Fruit fly (Drosophila melanogaster) whole organism, embryonic: ENCODE data around the gene CG14442.

ENCODE experiments used
- Adf1 ChIP-seq: fragments of 200-800 bp; sonication (Bioruptor generic); IDR thresholded peaks from 2 replicates; pipeline ENCODE4 v1.3.6; 2022; ENCODE audit warnings: missing biosample characterization, missing genetic modification characterization
- Antp ChIP-seq: fragments of 200-800 bp; sonication (Bioruptor generic); optimal IDR thresholded peaks from 3 replicates; lab custom pipeline; 2016; ENCODE audit warnings: missing biosample characterization, missing genetic modification characterization
- Atf-2 ChIP-seq: fragments of 200-800 bp; sonication (Bioruptor generic); optimal IDR thresholded peaks from 2 replicates; lab custom pipeline; 2016; ENCODE audit warnings: missing biosample characterization, missing genetic modification characterization
- Atf3 ChIP-seq: fragments of 200-800 bp; sonication (Bioruptor generic); optimal IDR thresholded peaks from 3 replicates; lab custom pipeline; 2016; ENCODE audit warnings: missing biosample characterization, missing genetic modification characterization
- B-H1 ChIP-seq: fragments of 200-800 bp; sonication (Bioruptor generic); IDR thresholded peaks from 3 replicates; pipeline ENCODE4 v1.3.6; 2022; ENCODE audit warnings: missing biosample characterization, missing genetic modification characterization
- CG10267 ChIP-seq: fragments of 200-800 bp; sonication (Bioruptor generic); optimal IDR thresholded peaks from 2 replicates; lab custom pipeline; 2018; ENCODE audit warnings: missing biosample characterization, mild to moderate bottlenecking, missing genetic modification characterization, moderate library complexity
- CG11456 ChIP-seq: fragments of 200-800 bp; sonication (Bioruptor generic); IDR thresholded peaks from 3 replicates; pipeline ENCODE4 v1.3.6; 2022; ENCODE audit warnings: missing biosample characterization, missing genetic modification characterization
- CG12071 ChIP-seq: fragments of 200-800 bp; sonication (Bioruptor generic); optimal IDR thresholded peaks from 3 replicates; lab custom pipeline; 2018; ENCODE audit warnings: missing biosample characterization, mild to moderate bottlenecking, missing genetic modification characterization
- CG12155 ChIP-seq: fragments of 200-800 bp; sonication (Bioruptor generic); optimal IDR thresholded peaks from 3 replicates; lab custom pipeline; 2016; ENCODE audit warnings: missing biosample characterization, missing genetic modification characterization
- CG12236 ChIP-seq: fragments of 200-800 bp; sonication (Bioruptor generic); optimal IDR thresholded peaks from 2 replicates; lab custom pipeline; 2016; ENCODE audit warnings: missing biosample characterization, missing genetic modification characterization
- CG12659 ChIP-seq: fragments of 200-800 bp; sonication (Bioruptor generic); optimal IDR thresholded peaks from 3 replicates; lab custom pipeline; 2017; ENCODE audit warnings: mild to moderate bottlenecking, missing biosample characterization, missing genetic modification reagents, missing genetic modification characterization
- CG13424 ChIP-seq: fragments of 200-800 bp; sonication (Bioruptor generic); optimal IDR thresholded peaks from 2 replicates; lab custom pipeline; 2019; ENCODE audit warnings: missing biosample characterization, mild to moderate bottlenecking, missing genetic modification characterization, moderate library complexity
- CG16815 ChIP-seq: fragments of 200-800 bp; sonication (Bioruptor generic); optimal IDR thresholded peaks from 3 replicates; lab custom pipeline; 2017; ENCODE audit warnings: missing biosample characterization, mild to moderate bottlenecking, missing genetic modification characterization
- CG17328 ChIP-seq: fragments of 200-800 bp; sonication (Bioruptor generic); IDR thresholded peaks from 2 replicates; pipeline ENCODE4 v1.3.6; 2022; ENCODE audit warnings: missing biosample characterization, missing genetic modification characterization
- CG2116 ChIP-seq: fragments of 200-800 bp; sonication (Bioruptor generic); optimal IDR thresholded peaks from 3 replicates; lab custom pipeline; 2018; ENCODE audit warnings: missing biosample characterization, mild to moderate bottlenecking, missing genetic modification characterization
- CG2129 ChIP-seq: fragments of 200-800 bp; sonication (Bioruptor generic); IDR thresholded peaks from 2 replicates; pipeline ENCODE4 v1.3.6; 2022; ENCODE audit warnings: missing biosample characterization, missing genetic modification characterization; ENCODE audit not compliant: partially characterized antibody
- CG30431 ChIP-seq: fragments of 200-800 bp; sonication (Bioruptor generic); optimal IDR thresholded peaks from 2 replicates; lab custom pipeline; 2017; ENCODE audit warnings: missing biosample characterization, missing genetic modification characterization
- CG34224 ChIP-seq: fragments of 200-800 bp; sonication (Bioruptor generic); IDR thresholded peaks from 3 replicates; pipeline ENCODE4 v1.3.6; 2022; ENCODE audit warnings: missing biosample characterization, missing genetic modification characterization; ENCODE audit not compliant: partially characterized antibody
- CG4730 ChIP-seq: fragments of 200-800 bp; sonication (Bioruptor generic); IDR thresholded peaks from 2 replicates; pipeline ENCODE4 v1.3.6; 2022; ENCODE audit warnings: missing biosample characterization, missing genetic modification characterization
- CG5180 ChIP-seq: fragments of 200-800 bp; sonication (Bioruptor generic); optimal IDR thresholded peaks from 3 replicates; lab custom pipeline; 2017; ENCODE audit warnings: missing biosample characterization, missing genetic modification characterization, mild to moderate bottlenecking, moderate library complexity, missing genetic modification reagents
- CG6175 ChIP-seq: fragments of 200-800 bp; sonication (Bioruptor generic); IDR thresholded peaks from 3 replicates; pipeline ENCODE4 v1.3.6; 2022; ENCODE audit warnings: missing biosample characterization, missing genetic modification characterization
- CG8281 ChIP-seq: fragments of 200-800 bp; sonication (Bioruptor generic); optimal IDR thresholded peaks from 2 replicates; lab custom pipeline; 2018; ENCODE audit warnings: missing biosample characterization, mild to moderate bottlenecking, missing genetic modification characterization, moderate library complexity
- CG8290 ChIP-seq, 3 experiments: fragments of 200-800 bp; sonication (Bioruptor generic); optimal IDR thresholded peaks; 2 replicates each; lab custom pipeline; 2016 to 2019; ENCODE audit warnings: missing biosample characterization in 3 of 3, missing genetic modification characterization in 3 of 3, mild to moderate bottlenecking in 2 of 3, moderate library complexity in 1 of 3
- D19A ChIP-seq: fragments of 200-800 bp; optimal IDR thresholded peaks from 3 replicates; lab custom pipeline; 2019; ENCODE audit warnings: missing biosample characterization, mild to moderate bottlenecking, missing genetic modification characterization, moderate library complexity
- Dad ChIP-seq: fragments of 200-800 bp; sonication (Bioruptor generic); optimal IDR thresholded peaks from 3 replicates; lab custom pipeline; 2016; ENCODE audit warnings: missing biosample characterization, missing genetic modification characterization
- Dbx ChIP-seq: fragments of 200-800 bp; sonication (Bioruptor generic); IDR thresholded peaks from 3 replicates; pipeline ENCODE4 v1.3.6; 2022; ENCODE audit warnings: missing biosample characterization, missing genetic modification characterization
- Doc2 ChIP-seq: fragments of 200-800 bp; sonication (Bioruptor generic); IDR thresholded peaks from 2 replicates; pipeline ENCODE4 v1.3.6; 2022; ENCODE audit warnings: missing biosample characterization, missing genetic modification characterization
- Drgx ChIP-seq: fragments of 200-800 bp; sonication (Bioruptor generic); IDR thresholded peaks from 2 replicates; pipeline ENCODE4 v1.3.6; 2022; ENCODE audit warnings: missing biosample characterization, missing genetic modification characterization
- H15 ChIP-seq: fragments of 200-800 bp; sonication (Bioruptor generic); IDR thresholded peaks from 3 replicates; pipeline ENCODE4 v1.3.6; 2022; ENCODE audit warnings: missing biosample characterization, missing genetic modification characterization
- HLH3B ChIP-seq: fragments of 200-800 bp; sonication (Bioruptor generic); IDR thresholded peaks from 2 replicates; pipeline ENCODE4 v1.3.6; 2022; ENCODE audit warnings: missing biosample characterization, missing genetic modification characterization
- Med ChIP-seq: fragments of 200-800 bp; sonication (Bioruptor generic); peaks from one replicate; lab custom pipeline; 2016; ENCODE audit warnings: missing biosample characterization, missing genetic modification characterization, mild to moderate bottlenecking, inconsistent platforms, moderate library complexity
- Sin3A ChIP-seq: fragments of >200 bp; optimal IDR thresholded peaks from 2 replicates; lab custom pipeline; 2018
- aop ChIP-seq: fragments of 200-800 bp; sonication (Bioruptor generic); IDR thresholded peaks from 2 replicates; pipeline ENCODE4 v1.3.6; 2022; ENCODE audit warnings: missing biosample characterization, missing genetic modification characterization
- ara ChIP-seq: fragments of 200-800 bp; sonication (Bioruptor generic); IDR thresholded peaks from 2 replicates; pipeline ENCODE4 v1.3.6; 2022; ENCODE audit warnings: missing biosample characterization, missing genetic modification characterization
- ase ChIP-seq: fragments of 200-800 bp; sonication (Bioruptor generic); IDR thresholded peaks from 3 replicates; pipeline ENCODE4 v1.3.6; 2022; ENCODE audit warnings: missing biosample characterization, missing genetic modification characterization
- ato ChIP-seq: fragments of 200-800 bp; sonication (Bioruptor generic); IDR thresholded peaks from 2 replicates; pipeline ENCODE4 v1.3.6; 2022; ENCODE audit warnings: missing biosample characterization, missing genetic modification characterization; ENCODE audit not compliant: partially characterized antibody
- bbx ChIP-seq: fragments of 200-800 bp; sonication (Bioruptor generic); IDR thresholded peaks from 2 replicates; pipeline ENCODE4 v1.3.6; 2022; ENCODE audit warnings: missing biosample characterization, missing genetic modification characterization; ENCODE audit not compliant: partially characterized antibody
- emc ChIP-seq: fragments of 200-800 bp; sonication (Bioruptor generic); optimal IDR thresholded peaks from 2 replicates; lab custom pipeline; 2016; ENCODE audit warnings: missing biosample characterization, missing genetic modification characterization
- ems ChIP-seq: fragments of 200-800 bp; sonication (Bioruptor generic); optimal IDR thresholded peaks from 3 replicates; lab custom pipeline; 2016; ENCODE audit warnings: missing biosample characterization, missing genetic modification characterization
- esg ChIP-seq: fragments of 200-800 bp; sonication (Bioruptor generic); conservative IDR thresholded peaks from 2 replicates; pipeline ENCODE4 v1.3.6; 2022; ENCODE audit warnings: missing biosample characterization, missing genetic modification characterization
- jigr1 ChIP-seq: fragments of 200-800 bp; sonication (Bioruptor generic); IDR thresholded peaks from 3 replicates; pipeline ENCODE4 v1.3.6; 2022; ENCODE audit warnings: missing biosample characterization, missing genetic modification characterization
- kay ChIP-seq: fragments of 200-800 bp; sonication (Bioruptor generic); optimal IDR thresholded peaks from 2 replicates; lab custom pipeline; 2016; ENCODE audit warnings: missing biosample characterization, missing genetic modification characterization
- knrl ChIP-seq: fragments of 200-800 bp; sonication (Bioruptor generic); IDR thresholded peaks from 3 replicates; pipeline ENCODE4 v1.3.6; 2022; ENCODE audit warnings: missing biosample characterization, missing genetic modification characterization; ENCODE audit not compliant: partially characterized antibody
- lab ChIP-seq: fragments of 200-800 bp; sonication (Bioruptor generic); optimal IDR thresholded peaks from 3 replicates; lab custom pipeline; 2017; ENCODE audit warnings: missing biosample characterization, missing genetic modification characterization, mild to moderate bottlenecking, moderate library complexity, missing genetic modification reagents
- lmd ChIP-seq: fragments of 200-800 bp; sonication (Bioruptor generic); IDR thresholded peaks from 2 replicates; pipeline ENCODE4 v1.3.6; 2022; ENCODE audit warnings: missing biosample characterization, missing genetic modification characterization
- luna ChIP-seq: fragments of 200-800 bp; sonication (Bioruptor generic); optimal IDR thresholded peaks from 2 replicates; lab custom pipeline; 2016; ENCODE audit warnings: missing biosample characterization, missing genetic modification characterization
- pros ChIP-seq: fragments of 200-800 bp; sonication (Bioruptor generic); optimal IDR thresholded peaks from 3 replicates; lab custom pipeline; 2019; ENCODE audit warnings: missing biosample characterization, mild to moderate bottlenecking, missing genetic modification characterization, moderate library complexity
- repo ChIP-seq: fragments of 200-800 bp; sonication (Bioruptor generic); optimal IDR thresholded peaks from 2 replicates; lab custom pipeline; 2016; ENCODE audit warnings: missing biosample characterization, missing genetic modification characterization
- sd ChIP-seq: fragments of 200-800 bp; sonication (Bioruptor generic); optimal IDR thresholded peaks from 3 replicates; lab custom pipeline; 2018; ENCODE audit warnings: missing biosample characterization, mild to moderate bottlenecking, missing genetic modification characterization, moderate library complexity
- so ChIP-seq: fragments of 200-800 bp; sonication (Bioruptor generic); IDR thresholded peaks from 3 replicates; pipeline ENCODE4 v1.3.6; 2022; ENCODE audit warnings: missing biosample characterization, missing genetic modification characterization
- zen ChIP-seq: fragments of 200-800 bp; sonication (Bioruptor generic); optimal IDR thresholded peaks from 3 replicates; lab custom pipeline; 2018; ENCODE audit warnings: missing biosample characterization, mild to moderate bottlenecking, missing genetic modification characterization, moderate library complexity

Gene CG14442

dm6 chrX:6744088-6744487 lies 49.3 kb upstream of the CG14442 start, which contains the start of gene RpL17 (continued):
- TF ChIP-seq Adf1 (GFP tag; lab: Robert Waterston, UW): peak; percentile 41; the same call in 1 of the 2 replicates
- peak; percentile 64 for TF ChIP-seq Drgx (GFP tag; lab: Robert Waterston, UW)
- 0 out of 2 replicates have a peak, but pooled peaks have one; percentile 42 for TF ChIP-seq bbx (GFP tag; lab: Robert Waterston, UW)
- peak; percentile 34 for TF ChIP-seq kay
- TF ChIP-seq CG8281 (tag; lab: Kevin White, UChicago): peak; percentile 62
- peak; percentile 78 for TF ChIP-seq luna (GFP tag; lab: Kevin White, UChicago)
- peak; percentile 51; the same call in 1 of the 2 replicates for TF ChIP-seq CG4730 (GFP tag; lab: Robert Waterston, UW)
- TF ChIP-seq CG2129 (GFP tag; lab: Robert Waterston, UW): no peak
- peak; percentile 84 for TF ChIP-seq repo
- TF ChIP-seq CG13424: peak; percentile 55
- TF ChIP-seq CG34224 (GFP tag; lab: Robert Waterston, UW): no peak
- peak; percentile 70 for TF ChIP-seq HLH3B
- TF ChIP-seq CG30431 (GFP tag; lab: Kevin White, UChicago): peak; percentile 78
- TF ChIP-seq jigr1 (GFP tag; lab: Robert Waterston, UW): no peak
- no peak for TF ChIP-seq sd
- peak; percentile 99 for TF ChIP-seq Med
- peak; percentile 80 for TF ChIP-seq H15 (GFP tag; lab: Robert Waterston, UW)
- TF ChIP-seq D19A (tag; lab: Kevin White, UChicago): no peak
- TF ChIP-seq ato (GFP tag; lab: Robert Waterston, UW): no peak
- peak; percentile 83 for TF ChIP-seq CG12071 (GFP tag; lab: Kevin White, UChicago)
- TF ChIP-seq Sin3A (lab: Kevin White, UChicago): peak; percentile 65
- TF ChIP-seq lmd (GFP tag; lab: Robert Waterston, UW): peak; percentile 82
- peak; percentile 23; the same call in 1 of the 2 replicates for TF ChIP-seq Doc2 (GFP tag; lab: Robert Waterston, UW)
- peak; percentile 87 for TF ChIP-seq ase (GFP tag; lab: Robert Waterston, UW)
- peak; percentile 89 for TF ChIP-seq CG17328 (GFP tag; lab: Robert Waterston, UW)
- peak; percentile 80 for TF ChIP-seq Antp (GFP tag; lab: Kevin White, UChicago)
- TF ChIP-seq CG2116 (GFP tag; lab: Kevin White, UChicago): peak; percentile 84
- peak; percentile 96 for TF ChIP-seq CG10267
- TF ChIP-seq Atf-2 (GFP tag; lab: Kevin White, UChicago): peak; percentile 65
- peak; percentile 45 for TF ChIP-seq zen (tag; lab: Kevin White, UChicago)
- TF ChIP-seq CG5180 (GFP tag; lab: Kevin White, UChicago): peak; percentile 61
- TF ChIP-seq emc (GFP tag; lab: Kevin White, UChicago): peak; percentile 73
- peak; percentile 88 for TF ChIP-seq Dad (GFP tag; lab: Kevin White, UChicago)
- peak; percentile 91 for TF ChIP-seq CG11456 (GFP tag; lab: Robert Waterston, UW)
- peak; percentile 49 for TF ChIP-seq ems (GFP tag; lab: Kevin White, UChicago)
- TF ChIP-seq so (GFP tag; lab: Robert Waterston, UW): peak; percentile 86
- peak; percentile 69 for TF ChIP-seq B-H1 (GFP tag; lab: Robert Waterston, UW)
- peak; percentile 68 for TF ChIP-seq CG12155 (GFP tag; lab: Kevin White, UChicago)
- TF ChIP-seq CG6175 (GFP tag; lab: Robert Waterston, UW): peak; percentile 81; the same call in 2 of the 3 replicates
- peak; percentile 44; the same call in 1 of the 3 replicates for TF ChIP-seq knrl
- TF ChIP-seq Atf3: peak; percentile 73
- peak; percentile 63 for TF ChIP-seq CG16815 (GFP tag; lab: Kevin White, UChicago)
- TF ChIP-seq esg (GFP tag; lab: Robert Waterston, UW): 0 out of 2 replicates have a peak, but pooled peaks have one; percentile 16
- peak; percentile 91 for TF ChIP-seq CG12659
- peak; percentile 92 for TF ChIP-seq Dbx
- peak; percentile 94 for TF ChIP-seq lab (GFP tag; lab: Kevin White, UChicago)
- TF ChIP-seq pros: peak; percentile 13
- TF ChIP-seq ara (GFP tag; lab: Robert Waterston, UW): peak; percentile 84
- TF ChIP-seq aop (GFP tag; lab: Robert Waterston, UW): no peak
- peak; percentile 78 for TF ChIP-seq CG12236 (GFP tag; lab: Kevin White, UChicago)
- TF ChIP-seq CG8290 (GFP tag; optimal IDR thresholded peaks at IDR 0.05; lab: Kevin White, UChicago): peak; percentile 91
- TF ChIP-seq CG8290 (tag; optimal IDR thresholded peaks at IDR 0.05; lab: Kevin White, UChicago): peak; percentile 71 to 96
